Worm (Caenorhabditis elegans): Measurements from ENCODE around the gene phy-4.

Gene phy-4

ce11 chrV:19521351-19522278 lies 8.2 kb upstream of the phy-4 start (continued):
- TF ChIP-seq hpl-2 (GFP tag; optimal IDR thresholded peaks at IDR 0.05) (no peak), mdl-1 (tag; optimal IDR thresholded peaks at IDR 0.05) (peak in 1 of 2 experiments; percentile 82), pag-3 (tag; optimal IDR thresholded peaks at IDR 0.05; ENCODE audit: borderline replicate concordance, insufficient read depth) (peak; percentile 26), Y116A8C.19 (tag; optimal IDR thresholded peaks at IDR 0.05; ENCODE audit: borderline replicate concordance) (no peak), lin-13 (GFP tag; optimal IDR thresholded peaks at IDR 0.05) (peak; percentile 33), fos-1 (tag; optimal IDR thresholded peaks at IDR 0.05) (no peak), C16A3.4 (tag; optimal IDR thresholded peaks at IDR 0.05) (no peak), sup-37 (GFP tag; optimal IDR thresholded peaks at IDR 0.05) (no peak), alr-1 (tag; optimal IDR thresholded peaks at IDR 0.05; ENCODE audit: borderline replicate concordance) (no peak)

- TF ChIP-seq sox-4 (tag; optimal IDR thresholded peaks at IDR 0.05): no peak
- TF ChIP-seq efl-1 (optimal IDR thresholded peaks at IDR 0.05): no peak
- TF ChIP-seq efl-1 (GFP tag; optimal IDR thresholded peaks at IDR 0.05 in 1 of 2): peak in 1 of 2 experiments; percentile 84
- peak in 1 of 2 experiments; percentile 8 for TF ChIP-seq lsy-2 (tag; optimal IDR thresholded peaks at IDR 0.05)
- TF ChIP-seq ama-1 (optimal IDR thresholded peaks at IDR 0.05): peak; percentile 70
- no peak for TF ChIP-seq tlp-1 (tag; optimal IDR thresholded peaks at IDR 0.05)
- no peak for TF ChIP-seq ceh-88 (GFP tag; IDR thresholded peaks at IDR 0.05)
Measured at ce11 chrV:19520597-19521322, 7.3 kb upstream of the phy-4 start.

ce11 chrV:19520130-19520529 lies 6.7 kb upstream of the phy-4 start:
- TF ChIP-seq sup-37 (GFP tag; optimal IDR thresholded peaks at IDR 0.05): no peak
- peak; percentile 29; the same call in 1 of the 2 replicates for TF ChIP-seq grh-1 (GFP tag; IDR thresholded peaks at IDR 0.05)

ce11 chrV:19519511-19519934 lies 6.1 kb upstream of the phy-4 start:
- TF ChIP-seq mdl-1 (tag; optimal IDR thresholded peaks at IDR 0.05) (no peak), fkh-4 (tag; optimal IDR thresholded peaks at IDR 0.05; ENCODE audit: borderline replicate concordance) (no peak), ama-1 (optimal IDR thresholded peaks at IDR 0.05) (peak; percentile 50), mep-1 (tag; optimal IDR thresholded peaks at IDR 0.05) (peak; percentile 74), unc-30 (tag; optimal IDR thresholded peaks at IDR 0.05) (no peak), ztf-4 (tag; optimal IDR thresholded peaks at IDR 0.05) (no peak), nhr-19 (GFP tag; conservative IDR thresholded peaks at IDR 0.05) (peak; percentile 53), fkh-8 (tag; optimal IDR thresholded peaks at IDR 0.05) (no peak), sptf-1 (tag; optimal IDR thresholded peaks at IDR 0.05) (no peak), grh-1 (GFP tag; IDR thresholded peaks at IDR 0.05) (no peak), elt-3 (tag; optimal IDR thresholded peaks at IDR 0.05) (no peak), ztf-11 (tag; optimal IDR thresholded peaks at IDR 0.05) (no peak), nhr-47 (tag; optimal IDR thresholded peaks at IDR 0.05) (peak; percentile 26), pag-3 (tag; optimal IDR thresholded peaks at IDR 0.05; ENCODE audit: borderline replicate concordance, insufficient read depth) (no peak), nhr-90 (tag; optimal IDR thresholded peaks at IDR 0.05; ENCODE audit: poor library complexity) (no peak), nhr-85 (tag) (peak; percentile 20), nhr-84 (tag; optimal IDR thresholded peaks at IDR 0.05) (no peak), mab-9 (GFP tag; IDR thresholded peaks at IDR 0.05) (0 out of 2 replicates have a peak, but pooled peaks have one; percentile 17), nhr-28 (tag; optimal IDR thresholded peaks at IDR 0.05) (no peak), sox-4 (tag; optimal IDR thresholded peaks at IDR 0.05) (no peak), ets-5 (GFP tag; IDR thresholded peaks at IDR 0.05) (no peak), zip-4 (GFP tag; optimal IDR thresholded peaks at IDR 0.05) (no peak), ceh-82 (tag; optimal IDR thresholded peaks at IDR 0.05) (no peak), xbp-1 (tag; optimal IDR thresholded peaks at IDR 0.05) (no peak), hpl-2 (GFP tag; optimal IDR thresholded peaks at IDR 0.05) (no peak), lir-3 (tag; optimal IDR thresholded peaks at IDR 0.05; ENCODE audit: poor library complexity) (no peak), egl-13 (tag; optimal IDR thresholded peaks at IDR 0.05) (no peak), dsc-1 (tag; optimal IDR thresholded peaks at IDR 0.05) (no peak), isw-1 (GFP tag; IDR thresholded peaks at IDR 0.05) (no peak), skn-1 (tag; optimal IDR thresholded peaks at IDR 0.05) (peak; percentile 37), lsy-2 (tag; optimal IDR thresholded peaks at IDR 0.05) (peak in 1 of 2 experiments; percentile 48), vab-15 (tag; optimal IDR thresholded peaks at IDR 0.05) (no peak), C16A3.4 (tag; optimal IDR thresholded peaks at IDR 0.05) (no peak)

Data from whole organism, L1 larva.